Fruit fly (Drosophila melanogaster) whole organism, embryonic: ENCODE measurements around the gene Drsl1.
A peak's percentile ranks its signal among the peaks of the same experiment; 100 is the strongest.

Source experiments
- CG10431 ChIP-seq: fragments of 200-800 bp; sonication (Bioruptor generic); optimal IDR thresholded peaks from 3 replicates; lab custom pipeline; 2018; ENCODE audit warnings: missing biosample characterization, mild to moderate bottlenecking, missing genetic modification characterization
- CG10959 ChIP-seq: fragments of 200-800 bp; sonication (Bioruptor generic); IDR thresholded peaks from 2 replicates; pipeline ENCODE4 v1.3.6; 2022; ENCODE audit warnings: missing biosample characterization, missing genetic modification characterization
- CG11456 ChIP-seq: fragments of 200-800 bp; sonication (Bioruptor generic); IDR thresholded peaks from 3 replicates; pipeline ENCODE4 v1.3.6; 2022; ENCODE audit warnings: missing biosample characterization, missing genetic modification characterization
- CG11504 ChIP-seq: fragments of 200-800 bp; sonication (Bioruptor generic); optimal IDR thresholded peaks from 3 replicates; lab custom pipeline; 2019; ENCODE audit warnings: missing biosample characterization, mild to moderate bottlenecking, missing genetic modification characterization, moderate library complexity
- CG12769 ChIP-seq: fragments of 200-800 bp; sonication (Bioruptor generic); optimal IDR thresholded peaks from 2 replicates; lab custom pipeline; 2019; ENCODE audit warnings: missing biosample characterization, mild to moderate bottlenecking, missing genetic modification characterization, moderate library complexity
- CG1832 ChIP-seq: fragments of 200-800 bp; sonication (Bioruptor generic); optimal IDR thresholded peaks from 2 replicates; lab custom pipeline; 2017; ENCODE audit warnings: missing biosample characterization, mild to moderate bottlenecking, missing genetic modification characterization, inconsistent platforms
- CG30431 ChIP-seq: fragments of 200-800 bp; sonication (Bioruptor generic); optimal IDR thresholded peaks from 2 replicates; lab custom pipeline; 2017; ENCODE audit warnings: missing biosample characterization, missing genetic modification characterization
- CG3163 ChIP-seq: fragments of 200-800 bp; sonication (Bioruptor generic); optimal IDR thresholded peaks from 3 replicates; lab custom pipeline; 2016; ENCODE audit warnings: missing biosample characterization, missing genetic modification characterization
- CG32767 ChIP-seq: fragments of 200-800 bp; sonication (Bioruptor generic); IDR thresholded peaks from 2 replicates; pipeline ENCODE4 v1.3.6; 2022; ENCODE audit warnings: missing biosample characterization, missing genetic modification characterization
- CG6813 ChIP-seq: fragments of 200-800 bp; sonication (Bioruptor generic); optimal IDR thresholded peaks from 2 replicates; lab custom pipeline; 2017; ENCODE audit warnings: missing biosample characterization, missing genetic modification characterization, mild to moderate bottlenecking, moderate library complexity, missing genetic modification reagents
- CG7372 ChIP-seq: fragments of 200-800 bp; sonication (Bioruptor generic); IDR thresholded peaks from 2 replicates; pipeline ENCODE4 v1.3.6; 2022; ENCODE audit warnings: missing biosample characterization, missing genetic modification characterization
- CG7786 ChIP-seq: fragments of 200-800 bp; sonication (Bioruptor generic); optimal IDR thresholded peaks from 2 replicates; lab custom pipeline; 2016; ENCODE audit warnings: missing biosample characterization, missing genetic modification characterization
- CG8281 ChIP-seq: fragments of 200-800 bp; sonication (Bioruptor generic); optimal IDR thresholded peaks from 2 replicates; lab custom pipeline; 2018; ENCODE audit warnings: missing biosample characterization, mild to moderate bottlenecking, missing genetic modification characterization, moderate library complexity
- CG8388 ChIP-seq: fragments of 200-800 bp; sonication (Bioruptor generic); optimal IDR thresholded peaks from 2 replicates; lab custom pipeline; 2019; ENCODE audit warnings: missing biosample characterization, mild to moderate bottlenecking, missing genetic modification characterization, moderate library complexity
- CG9727 ChIP-seq: fragments of 200-800 bp; sonication (Bioruptor generic); optimal IDR thresholded peaks from 3 replicates; lab custom pipeline; 2017; ENCODE audit warnings: missing biosample characterization, mild to moderate bottlenecking, missing genetic modification characterization
- CG9817 ChIP-seq: fragments of 200-800 bp; sonication (Bioruptor generic); optimal IDR thresholded peaks from 2 replicates; lab custom pipeline; 2018; ENCODE audit warnings: missing biosample characterization, mild to moderate bottlenecking, missing genetic modification characterization, moderate library complexity
- CoRest ChIP-seq: fragments of 200-800 bp; sonication (Bioruptor generic); optimal IDR thresholded peaks from 3 replicates; lab custom pipeline; 2018; ENCODE audit warnings: missing biosample characterization, mild to moderate bottlenecking, missing genetic modification characterization, moderate library complexity
- CrebB ChIP-seq: fragments of 200-800 bp; sonication (Bioruptor generic); optimal IDR thresholded peaks from 3 replicates; lab custom pipeline; 2018; ENCODE audit warnings: missing biosample characterization, mild to moderate bottlenecking, missing genetic modification characterization
- ERR ChIP-seq: fragments of 200-800 bp; sonication (Bioruptor generic); optimal IDR thresholded peaks from 2 replicates; lab custom pipeline; 2016; ENCODE audit warnings: missing biosample characterization, missing genetic modification characterization
- Gsc ChIP-seq: fragments of 200-800 bp; sonication (Bioruptor generic); IDR thresholded peaks from 2 replicates; pipeline ENCODE4 v1.3.6; 2022; ENCODE audit warnings: missing biosample characterization, missing genetic modification characterization
- H15 ChIP-seq: fragments of 200-800 bp; sonication (Bioruptor generic); IDR thresholded peaks from 3 replicates; pipeline ENCODE4 v1.3.6; 2022; ENCODE audit warnings: missing biosample characterization, missing genetic modification characterization
- Meics ChIP-seq: fragments of 200-800 bp; sonication (Bioruptor generic); optimal IDR thresholded peaks from 2 replicates; lab custom pipeline; 2017; ENCODE audit warnings: missing biosample characterization, mild to moderate bottlenecking, missing genetic modification characterization
- Pdp1 ChIP-seq, 2 experiments: fragments of 200-800 bp; sonication (Bioruptor generic); optimal IDR thresholded peaks; 3 replicates each; lab custom pipeline; 2016; ENCODE audit warnings: missing biosample characterization in 2 of 2, missing genetic modification characterization in 2 of 2, mild to moderate bottlenecking in 1 of 2, moderate library complexity in 1 of 2
- Sry-β ChIP-seq: fragments of 200-800 bp; sonication (Bioruptor generic); optimal IDR thresholded peaks from 2 replicates; lab custom pipeline; 2018; ENCODE audit warnings: missing biosample characterization, mild to moderate bottlenecking, missing genetic modification characterization, moderate library complexity
- ac ChIP-seq: fragments of 200-800 bp; sonication (Bioruptor generic); optimal IDR thresholded peaks from 3 replicates; lab custom pipeline; 2017; ENCODE audit warnings: missing biosample characterization, mild to moderate bottlenecking, missing genetic modification characterization
- ara ChIP-seq: fragments of 200-800 bp; sonication (Bioruptor generic); IDR thresholded peaks from 2 replicates; pipeline ENCODE4 v1.3.6; 2022; ENCODE audit warnings: missing biosample characterization, missing genetic modification characterization
- ash1 ChIP-seq: fragments of 200-800 bp; sonication (Bioruptor generic); optimal IDR thresholded peaks from 2 replicates; lab custom pipeline; 2018; ENCODE audit warnings: missing biosample characterization, mild to moderate bottlenecking, missing genetic modification characterization
- chif ChIP-seq, 2 experiments: fragments of 200-800 bp; sonication (Bioruptor generic); optimal IDR thresholded peaks; 3 replicates each; lab custom pipeline; 2016; ENCODE audit warnings: missing biosample characterization in 2 of 2, missing genetic modification characterization in 2 of 2
- ci ChIP-seq: fragments of 200-800 bp; sonication (Bioruptor generic); IDR thresholded peaks from 3 replicates; pipeline ENCODE4 v1.3.6; 2022; ENCODE audit warnings: missing biosample characterization, missing genetic modification characterization
- corto ChIP-seq: fragments of 200-800 bp; sonication (Bioruptor generic); optimal IDR thresholded peaks from 2 replicates; lab custom pipeline; 2016; ENCODE audit warnings: missing biosample characterization, mild to moderate bottlenecking, missing genetic modification characterization, moderate library complexity
- dati ChIP-seq: fragments of 200-800 bp; sonication (Bioruptor generic); IDR thresholded peaks from 2 replicates; pipeline ENCODE4 v1.3.6; 2022; ENCODE audit warnings: missing biosample characterization, missing genetic modification characterization
- dpn ChIP-seq, 2 experiments: fragments of 200-800 bp; sonication (Bioruptor generic); optimal IDR thresholded peaks; 3 replicates each; lab custom pipeline; 2016; ENCODE audit warnings: missing biosample characterization in 2 of 2, missing genetic modification characterization in 2 of 2
- en ChIP-seq: fragments of 200-800 bp; sonication (Bioruptor generic); optimal IDR thresholded peaks from 2 replicates; lab custom pipeline; 2016; ENCODE audit warnings: missing biosample characterization, missing genetic modification characterization
- ftz-f1 ChIP-seq: fragments of 200-800 bp; sonication (Bioruptor generic); optimal IDR thresholded peaks from 2 replicates; lab custom pipeline; 2016; ENCODE audit warnings: missing biosample characterization, missing genetic modification characterization
- gro ChIP-seq: fragments of 200-800 bp; sonication (Bioruptor generic); optimal IDR thresholded peaks from 2 replicates; lab custom pipeline; 2016; ENCODE audit warnings: missing biosample characterization, missing genetic modification characterization
- gt ChIP-seq: fragments of 200-800 bp; sonication (Bioruptor generic); IDR thresholded peaks from 2 replicates; pipeline ENCODE4 v1.3.6; 2022; ENCODE audit warnings: missing biosample characterization, missing genetic modification characterization
- ham ChIP-seq: fragments of 200-800 bp; sonication (Bioruptor generic); IDR thresholded peaks from 2 replicates; pipeline ENCODE4 v1.3.6; 2022; ENCODE audit warnings: missing biosample characterization, missing genetic modification characterization
- hb ChIP-seq: fragments of 200-800 bp; sonication (Bioruptor generic); IDR thresholded peaks from 3 replicates; pipeline ENCODE4 v1.3.6; 2022; ENCODE audit warnings: missing biosample characterization, missing genetic modification characterization; ENCODE audit not compliant: partially characterized antibody
- hth ChIP-seq: fragments of >200 bp; optimal IDR thresholded peaks from 2 replicates; lab custom pipeline; 2017; ENCODE audit warnings: inconsistent platforms
- nerfin-2 ChIP-seq: fragments of 200-800 bp; sonication (Bioruptor generic); IDR thresholded peaks from 2 replicates; pipeline ENCODE4 v1.3.6; 2022; ENCODE audit warnings: missing biosample characterization, missing genetic modification characterization; ENCODE audit not compliant: partially characterized antibody
- ro ChIP-seq: fragments of 200-800 bp; sonication (Bioruptor generic); IDR thresholded peaks from 2 replicates; pipeline ENCODE4 v1.3.6; 2022; ENCODE audit warnings: missing biosample characterization, missing genetic modification characterization
- seq ChIP-seq: fragments of 200-800 bp; sonication (Bioruptor generic); IDR thresholded peaks from 2 replicates; pipeline ENCODE4 v1.3.6; 2022; ENCODE audit warnings: missing biosample characterization, missing genetic modification characterization
- shn ChIP-seq: fragments of 200-800 bp; sonication (Bioruptor generic); optimal IDR thresholded peaks from 3 replicates; lab custom pipeline; 2016; ENCODE audit warnings: missing biosample characterization, missing genetic modification characterization
- stc ChIP-seq: fragments of 200-800 bp; sonication (Bioruptor generic); IDR thresholded peaks from 2 replicates; pipeline ENCODE4 v1.3.6; 2022; ENCODE audit warnings: missing biosample characterization, missing genetic modification characterization
- trh ChIP-seq: fragments of 200-800 bp; sonication (Bioruptor generic); optimal IDR thresholded peaks from 2 replicates; lab custom pipeline; 2016; ENCODE audit warnings: missing biosample characterization, missing genetic modification characterization
- vfl ChIP-seq: fragments of 200-800 bp; sonication (Bioruptor generic); optimal IDR thresholded peaks from 2 replicates; lab custom pipeline; 2016; ENCODE audit warnings: missing biosample characterization, missing genetic modification characterization
- z ChIP-seq: fragments of 200-800 bp; sonication (Bioruptor generic); IDR thresholded peaks from 3 replicates; pipeline ENCODE4 v1.3.6; 2022; ENCODE audit warnings: missing biosample characterization, missing genetic modification characterization
- zf30C ChIP-seq: fragments of 200-800 bp; sonication (Bioruptor generic); optimal IDR thresholded peaks from 3 replicates; lab custom pipeline; 2018; ENCODE audit warnings: missing biosample characterization, mild to moderate bottlenecking, missing genetic modification characterization

The Drsl1 gene

dm6 chr3L:3301171-3301738 lies 34.3 kb downstream of the Drsl1 start (continued):
- TF ChIP-seq CG8281 (tag; lab: Kevin White, UChicago) (peak; percentile 78), Meics (GFP tag; lab: Kevin White, UChicago) (peak; percentile 92), CG9727 (GFP tag; lab: Kevin White, UChicago) (peak; percentile 89), en (GFP tag; lab: Kevin White, UChicago) (peak; percentile 92), vfl (peak; percentile 73), hth (lab: Kevin White, UChicago) (no peak), ash1 (GFP tag; lab: Kevin White, UChicago) (no peak), ac (GFP tag; lab: Kevin White, UChicago) (peak; percentile 35), Gsc (GFP tag; lab: Robert Waterston, UW) (peak; percentile 58; the same call in 1 of the 2 replicates), CG7372 (GFP tag; lab: Robert Waterston, UW) (peak; percentile 83), CG11504 (tag; lab: Kevin White, UChicago) (peak; percentile 95), ftz-f1 (GFP tag; lab: Kevin White, UChicago) (no peak), CG3163 (peak; percentile 74), ro (GFP tag; lab: Robert Waterston, UW) (peak; percentile 82)

dm6 chr3L:3300345-3300744 lies 35.2 kb downstream of the Drsl1 start:
- TF ChIP-seq CG7786 (peak; percentile 29), ftz-f1 (GFP tag; lab: Kevin White, UChicago) (no peak), ham (GFP tag; lab: Robert Waterston, UW) (no peak), CG11456 (GFP tag; lab: Robert Waterston, UW) (peak; percentile 63; the same call in 1 of the 3 replicates), CrebB (tag; lab: Kevin White, UChicago) (no peak), stc (peak; percentile 57; the same call in 1 of the 2 replicates), trh (GFP tag; lab: Kevin White, UChicago) (peak; percentile 3), CG10431 (GFP tag; lab: Kevin White, UChicago) (no peak), CoRest (tag; lab: Kevin White, UChicago) (peak; percentile 50), z (GFP tag; lab: Robert Waterston, UW) (no peak), CG32767 (GFP tag; lab: Robert Waterston, UW) (peak; percentile 55; the same call in 1 of the 2 replicates), ci (GFP tag; lab: Robert Waterston, UW) (peak; percentile 81), hb (no peak), CG30431 (GFP tag; lab: Kevin White, UChicago) (peak; percentile 16), chif (GFP tag; optimal IDR thresholded peaks at IDR 0.05; lab: Kevin White, UChicago) (peak; percentile 37 to 40), dati (GFP tag; lab: Robert Waterston, UW) (peak; percentile 28; the same call in 1 of the 2 replicates), CG9727 (GFP tag; lab: Kevin White, UChicago) (peak; percentile 43), H15 (GFP tag; lab: Robert Waterston, UW) (peak; percentile 70; the same call in 1 of the 3 replicates), shn (GFP tag; lab: Kevin White, UChicago) (peak; percentile 7), nerfin-2 (no peak), CG1832 (no peak), CG11504 (tag; lab: Kevin White, UChicago) (peak; percentile 83), ERR (GFP tag; lab: Kevin White, UChicago) (no peak), gt (GFP tag; lab: Robert Waterston, UW) (no peak), CG12769 (peak; percentile 29), CG9817 (peak; percentile 24), CG6813 (GFP tag; lab: Kevin White, UChicago) (peak; percentile 12), Sry-β (GFP tag; lab: Kevin White, UChicago) (no peak), seq (GFP tag; lab: Robert Waterston, UW) (peak; percentile 69), gro (GFP tag; lab: Kevin White, UChicago) (no peak), Pdp1 (GFP tag; optimal IDR thresholded peaks at IDR 0.05; lab: Kevin White, UChicago) (no peak), zf30C (GFP tag; lab: Kevin White, UChicago) (no peak), CG10959 (GFP tag; lab: Robert Waterston, UW) (0 out of 2 replicates have a peak, but pooled peaks have one; percentile 38), vfl (no peak), ara (GFP tag; lab: Robert Waterston, UW) (peak; percentile 71), dpn (GFP tag; optimal IDR thresholded peaks at IDR 0.05; lab: Kevin White, UChicago) (peak; percentile 20 to 58), CG8388 (GFP tag; lab: Kevin White, UChicago) (peak; percentile 63), corto (no peak)
